Worm (Caenorhabditis elegans): Measurements from ENCODE around the gene C03G6.17.

- no peak for TF ChIP-seq nhr-77 (tag; optimal IDR thresholded peaks at IDR 0.05)
- TF ChIP-seq unc-55 (GFP tag; optimal IDR thresholded peaks at IDR 0.05), result no peak
- TF ChIP-seq mdl-1 (tag; optimal IDR thresholded peaks at IDR 0.05), result no peak
- no peak for TF ChIP-seq dmd-4 (tag; optimal IDR thresholded peaks at IDR 0.05)
- no peak for TF ChIP-seq snpc-4 (tag; optimal IDR thresholded peaks at IDR 0.05)
- TF ChIP-seq lsy-2 (tag; optimal IDR thresholded peaks at IDR 0.05), result no peak
These were observed 28.5 kb downstream of the C03G6.17 start, which contains the start of the genes srh-231 and srh-275 for ce11 chrV:7352186-7353053.

Data from whole organism, L2 larva.